Worm (Caenorhabditis elegans): ENCODE results near the gene nspa-8.

Gene nspa-8

DNA sequence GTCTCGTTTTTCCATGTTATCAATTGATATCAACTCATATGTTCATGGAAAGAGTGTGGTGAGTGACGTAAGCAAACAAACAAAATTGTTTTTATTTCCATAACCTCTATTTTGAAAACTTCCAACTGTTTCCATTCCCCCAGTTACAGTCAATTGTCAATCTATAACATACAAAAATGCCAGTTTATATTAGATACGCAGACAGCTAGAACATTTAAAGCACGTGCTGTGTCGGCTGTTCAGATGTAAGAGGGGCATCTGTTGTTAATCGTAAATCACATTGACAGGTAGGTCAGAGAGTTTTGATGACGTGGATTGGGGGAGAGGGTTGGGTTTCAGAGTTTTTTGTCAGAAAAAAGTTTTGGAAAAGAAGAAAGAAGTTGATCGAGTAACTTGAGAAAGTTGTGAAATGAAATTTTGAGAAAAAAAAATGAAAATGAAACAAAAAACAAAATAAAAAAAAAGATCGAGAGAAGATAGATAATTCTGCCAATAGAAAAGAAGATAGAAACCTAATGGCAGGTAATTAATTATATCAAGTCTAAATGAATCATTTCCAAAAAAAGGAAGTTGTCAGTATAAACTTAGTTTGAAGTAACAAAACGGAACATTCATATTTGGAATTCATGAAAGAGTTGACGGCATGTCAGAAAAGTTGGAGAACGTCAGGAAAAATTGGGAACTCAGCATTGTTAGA lies 21.8 kb upstream of the nspa-8 start:
- TF ChIP-seq fos-1 (tag; optimal IDR thresholded peaks at IDR 0.05) = no peak
- TF ChIP-seq unc-39 (tag; optimal IDR thresholded peaks at IDR 0.05) = no peak
- TF ChIP-seq fkh-2 (tag; optimal IDR thresholded peaks at IDR 0.05) = no peak
- no peak for TF ChIP-seq nhr-237 (tag; optimal IDR thresholded peaks at IDR 0.05)
- no peak for TF ChIP-seq ceh-82 (tag; optimal IDR thresholded peaks at IDR 0.05)
- no peak for TF ChIP-seq lsy-12 (tag; optimal IDR thresholded peaks at IDR 0.05)
- no peak for TF ChIP-seq ZK546.5 (tag; optimal IDR thresholded peaks at IDR 0.05)
- TF ChIP-seq daf-12 (tag; optimal IDR thresholded peaks at IDR 0.05) = no peak
- no peak for TF ChIP-seq fkh-10 (GFP tag; optimal IDR thresholded peaks at IDR 0.05)
- TF ChIP-seq elt-3 (tag; optimal IDR thresholded peaks at IDR 0.05) = no peak
- TF ChIP-seq unc-62 (GFP tag; optimal IDR thresholded peaks at IDR 0.05) = peak; percentile 2
- TF ChIP-seq ceh-16 (tag; optimal IDR thresholded peaks at IDR 0.05) = no peak
- peak; percentile 61 for TF ChIP-seq nfya-1 (tag; optimal IDR thresholded peaks at IDR 0.05; ENCODE audit: insufficient read depth)
- peak; percentile 73 for TF ChIP-seq mdl-1 (tag; optimal IDR thresholded peaks at IDR 0.05)
- TF ChIP-seq snpc-4 (tag; optimal IDR thresholded peaks at IDR 0.05) = no peak
- TF ChIP-seq lin-15B (tag; optimal IDR thresholded peaks at IDR 0.05) = no peak
- no peak for TF ChIP-seq sea-2 (GFP tag; optimal IDR thresholded peaks at IDR 0.05)
- TF ChIP-seq nhr-77 (tag; optimal IDR thresholded peaks at IDR 0.05) = no peak
- TF ChIP-seq zag-1 (tag; optimal IDR thresholded peaks at IDR 0.05) = no peak
- no peak for TF ChIP-seq ztf-4 (tag; optimal IDR thresholded peaks at IDR 0.05)
- no peak for TF ChIP-seq nhr-28 (tag; optimal IDR thresholded peaks at IDR 0.05)
- peak; percentile 28 for TF ChIP-seq lin-39 (tag; optimal IDR thresholded peaks at IDR 0.05)
- TF ChIP-seq aly-2 (tag; optimal IDR thresholded peaks at IDR 0.05) = no peak
- TF ChIP-seq ceh-9 (tag; optimal IDR thresholded peaks at IDR 0.05) = no peak
- no peak for TF ChIP-seq nhr-76 (tag; optimal IDR thresholded peaks at IDR 0.05)
- TF ChIP-seq skn-1 (tag; optimal IDR thresholded peaks at IDR 0.05) = peak; percentile 10
- TF ChIP-seq ceh-28 (tag; optimal IDR thresholded peaks at IDR 0.05) = peak; percentile 1
- TF ChIP-seq pha-4 (tag; optimal IDR thresholded peaks at IDR 0.05) = peak; percentile 66
- no peak for TF ChIP-seq nhr-43 (tag; optimal IDR thresholded peaks at IDR 0.05; ENCODE audit: poor library complexity, severe bottlenecking)
- TF ChIP-seq tbx-2 (tag; optimal IDR thresholded peaks at IDR 0.05) = no peak
- peak; percentile 80 for TF ChIP-seq ama-1 (optimal IDR thresholded peaks at IDR 0.05)
- TF ChIP-seq nhr-12 (tag; optimal IDR thresholded peaks at IDR 0.05) = no peak
- TF ChIP-seq nhr-23 (tag; optimal IDR thresholded peaks at IDR 0.05) = peak; percentile 51
- TF ChIP-seq elt-2 (tag; optimal IDR thresholded peaks at IDR 0.05) = peak; percentile 76
- no peak for TF ChIP-seq mml-1 (tag; optimal IDR thresholded peaks at IDR 0.05)
- TF ChIP-seq jun-1 (tag; optimal IDR thresholded peaks at IDR 0.05) = peak; percentile 7
- no peak for TF ChIP-seq ztf-11 (tag; optimal IDR thresholded peaks at IDR 0.05)
- TF ChIP-seq egl-27 (tag; optimal IDR thresholded peaks at IDR 0.05) = no peak
- no peak for TF ChIP-seq egl-5 (tag; optimal IDR thresholded peaks at IDR 0.05)
- TF ChIP-seq eor-1 (tag; optimal IDR thresholded peaks at IDR 0.05) = no peak
- peak; percentile 11 for TF ChIP-seq pqm-1 (tag; optimal IDR thresholded peaks at IDR 0.05)
- TF ChIP-seq nhr-25 (tag; optimal IDR thresholded peaks at IDR 0.05) = peak; percentile 64
- no peak for TF ChIP-seq nhr-67 (tag; optimal IDR thresholded peaks at IDR 0.05)
- peak; percentile 24 for TF ChIP-seq hmg-11 (tag; optimal IDR thresholded peaks at IDR 0.05)
- TF ChIP-seq nhr-11 (tag; optimal IDR thresholded peaks at IDR 0.05) = no peak
- no peak for TF ChIP-seq elt-1 (tag; optimal IDR thresholded peaks at IDR 0.05)
- no peak for TF ChIP-seq R02D3.7 (tag; optimal IDR thresholded peaks at IDR 0.05)
